Fruit fly (Drosophila melanogaster) whole organism, wandering third instar larva: ENCODE data around the gene CG2887.
A peak's percentile ranks its signal among the peaks of the same experiment; 100 is the strongest.

Experiments
- Abd-B ChIP-seq: fragments of >200 bp; optimal IDR thresholded peaks from 2 replicates; lab custom pipeline; 2017; ENCODE audit warnings: missing biosample characterization, missing genetic modification characterization
- GATAd ChIP-seq: sonication (Bioruptor generic); optimal IDR thresholded peaks from 2 replicates; lab custom pipeline; 2016; ENCODE audit warnings: missing biosample characterization, missing genetic modification characterization
- dsf ChIP-seq: sonication (Bioruptor generic); optimal IDR thresholded peaks from 2 replicates; lab custom pipeline; 2016; ENCODE audit warnings: missing biosample characterization, missing genetic modification characterization, borderline replicate concordance
- usp ChIP-seq: fragments of >200 bp; optimal IDR thresholded peaks from 2 replicates; lab custom pipeline; 2017; ENCODE audit warnings: missing biosample characterization, missing genetic modification characterization

- TF ChIP-seq dsf (GFP tag; lab: Kevin White, UChicago): peak; percentile 39
- TF ChIP-seq usp (GFP tag; lab: Kevin White, UChicago): no peak
- TF ChIP-seq GATAd (GFP tag; lab: Kevin White, UChicago): no peak
- no peak for TF ChIP-seq Abd-B
These were observed 17.7 kb downstream of the CG2887 start, which contains the start of gene Neb-cGP for dm6 chrX:10460506-10461114.
